Worm (Caenorhabditis elegans): ENCODE data around the gene D2096.12.

The D2096.12 gene

ce11 chrIV:8412538-8412937, 49.3 kb downstream of the D2096.12 start (continued):
- TF ChIP-seq B0261.1 (tag; optimal IDR thresholded peaks at IDR 0.05), result peak; percentile 59
